Worm (Caenorhabditis elegans): Measurements from ENCODE around the gene sur-7.

sur-7 gene

DNA sequence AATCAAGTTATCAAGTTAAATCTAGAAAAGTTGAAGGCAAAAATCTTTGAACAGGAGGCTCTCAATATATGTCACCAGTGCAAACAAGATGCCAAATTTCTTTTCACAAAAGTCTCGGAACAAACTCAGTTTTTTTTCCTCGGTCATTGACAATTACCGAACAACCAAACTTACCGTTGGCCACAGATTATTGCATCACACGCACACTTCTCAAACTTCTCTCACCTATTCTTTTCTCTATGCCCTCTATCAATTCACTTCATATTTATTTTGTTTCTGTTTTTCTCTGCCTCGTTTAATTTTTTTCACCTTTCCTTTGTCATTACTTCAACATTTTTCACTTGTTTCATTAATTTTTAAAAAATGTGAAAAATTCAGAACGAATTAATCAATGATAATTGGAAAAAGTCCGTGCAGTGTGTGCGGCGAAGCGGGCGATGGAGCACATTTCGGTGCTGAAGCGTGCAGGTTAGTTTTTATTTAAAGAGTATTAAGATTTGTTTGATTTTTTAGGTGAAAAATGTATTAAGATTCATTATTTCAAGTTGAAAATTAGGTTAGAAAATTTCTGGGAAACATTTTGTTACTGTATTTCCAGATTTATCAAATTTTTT lies 21.7 kb upstream of the sur-7 start, which contains the start of gene nhr-28:
nhr-28 (plus strand) TSS at position 379 of the 614 bp plus-strand sequence.
- no peak for TF ChIP-seq unc-62 (GFP tag; optimal IDR thresholded peaks at IDR 0.05)

- TF ChIP-seq unc-62 (GFP tag; optimal IDR thresholded peaks at IDR 0.05), result no peak
Observed at ce11 chrX:16356341-16356740, 20.0 kb upstream of the sur-7 start.

DNA sequence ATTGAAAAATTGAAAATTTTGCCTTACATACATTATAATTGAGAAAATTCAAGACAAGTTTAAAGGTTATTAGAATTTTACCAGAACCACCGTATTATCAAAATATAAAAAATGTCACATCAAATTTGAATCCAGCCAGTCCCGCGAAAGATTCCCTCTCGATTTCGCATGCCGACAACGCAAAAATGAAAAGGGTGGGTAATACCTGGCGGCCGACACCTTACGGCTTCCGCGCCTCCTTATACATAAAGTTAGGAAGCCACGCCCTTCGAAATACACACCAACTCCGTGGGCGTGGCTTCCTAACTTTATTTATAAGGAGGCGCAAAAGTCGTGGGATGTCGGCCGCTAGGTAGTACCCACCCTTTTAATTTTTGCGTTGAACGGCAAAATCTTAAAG lies 18.9 kb upstream of the sur-7 start:
- no peak for TF ChIP-seq unc-62 (GFP tag; optimal IDR thresholded peaks at IDR 0.05)

ce11 chrX:16361001-16361400 lies 15.4 kb upstream of the sur-7 start:
- TF ChIP-seq unc-62 (GFP tag; optimal IDR thresholded peaks at IDR 0.05), result no peak

DNA sequence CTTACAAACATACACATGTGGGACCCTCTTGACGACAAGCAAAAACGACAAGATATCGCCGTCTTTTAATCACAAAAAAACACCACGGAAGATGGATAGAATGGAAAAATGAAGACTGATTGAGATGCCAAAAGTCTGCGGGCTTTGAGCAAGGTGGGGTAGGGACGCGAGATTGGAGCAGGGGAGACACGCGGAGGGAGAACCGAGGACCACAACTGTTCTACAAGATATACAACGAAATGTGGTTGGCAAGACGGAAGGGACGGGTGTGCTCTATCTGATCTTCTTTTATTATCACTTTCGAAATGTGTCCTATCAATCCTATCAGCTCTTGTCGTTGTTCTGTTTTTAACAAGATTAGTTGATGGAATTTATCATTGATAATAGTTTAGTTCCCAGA lies 12.8 kb upstream of the sur-7 start:
- no peak for TF ChIP-seq unc-62 (GFP tag; optimal IDR thresholded peaks at IDR 0.05)

- no peak for TF ChIP-seq unc-62 (GFP tag; optimal IDR thresholded peaks at IDR 0.05)
Observed at ce11 chrX:16366508-16366907, 9.9 kb upstream of the sur-7 start.

DNA sequence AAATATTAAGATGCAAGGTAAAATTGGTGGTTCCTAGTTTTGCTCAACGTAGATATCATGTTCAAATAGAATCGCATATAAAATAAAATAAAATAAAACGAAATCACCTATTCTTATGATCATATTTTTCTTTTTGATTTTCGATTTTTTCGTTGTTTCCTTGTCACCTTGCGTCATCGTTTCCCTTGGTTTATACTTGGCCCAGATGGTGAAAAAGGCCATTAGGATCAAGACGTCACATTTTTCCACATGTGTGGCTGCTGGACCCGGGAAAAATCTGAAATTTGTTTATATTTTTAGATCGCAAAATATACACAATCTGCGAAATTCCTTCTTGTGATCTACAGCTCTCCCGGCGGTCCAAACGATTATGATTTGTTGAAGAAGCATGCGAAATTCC lies 9.4 kb upstream of the sur-7 start, which contains the start of gene ace-1:
ace-1 (plus strand) TSS at position 301 of the 400 bp plus-strand sequence.
- no peak for TF ChIP-seq unc-62 (GFP tag; optimal IDR thresholded peaks at IDR 0.05)

- no peak for TF ChIP-seq unc-62 (GFP tag; optimal IDR thresholded peaks at IDR 0.05)
Observed at ce11 chrX:16368969-16369368, 7.4 kb upstream of the sur-7 start.

- no peak for TF ChIP-seq unc-62 (GFP tag; optimal IDR thresholded peaks at IDR 0.05)
Observed at ce11 chrX:16369454-16369853, 6.9 kb upstream of the sur-7 start.

DNA sequence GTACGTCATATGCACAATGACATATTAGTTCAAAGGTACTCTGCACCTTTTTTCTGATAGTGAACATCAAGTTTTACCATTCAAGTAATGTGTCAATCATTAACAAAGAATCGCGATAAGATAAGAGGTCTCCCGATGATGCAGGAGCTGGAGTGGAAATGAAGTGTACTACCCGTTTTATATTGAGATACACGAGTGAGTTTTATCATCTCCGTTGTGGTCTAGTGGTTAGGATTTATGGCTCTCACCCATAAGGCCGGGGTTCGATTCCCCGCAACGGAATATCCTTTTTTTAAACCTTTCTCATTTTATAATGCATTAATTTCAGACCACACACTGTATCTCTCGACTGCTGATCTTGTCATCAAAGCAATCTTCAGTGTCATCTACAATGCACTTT lies 1.5 kb downstream of the sur-7 start:
- TF ChIP-seq unc-62 (GFP tag; optimal IDR thresholded peaks at IDR 0.05), result no peak

ce11 chrX:16381115-16381514 lies 4.7 kb downstream of the sur-7 start:
- TF ChIP-seq unc-62 (GFP tag; optimal IDR thresholded peaks at IDR 0.05), result no peak

DNA sequence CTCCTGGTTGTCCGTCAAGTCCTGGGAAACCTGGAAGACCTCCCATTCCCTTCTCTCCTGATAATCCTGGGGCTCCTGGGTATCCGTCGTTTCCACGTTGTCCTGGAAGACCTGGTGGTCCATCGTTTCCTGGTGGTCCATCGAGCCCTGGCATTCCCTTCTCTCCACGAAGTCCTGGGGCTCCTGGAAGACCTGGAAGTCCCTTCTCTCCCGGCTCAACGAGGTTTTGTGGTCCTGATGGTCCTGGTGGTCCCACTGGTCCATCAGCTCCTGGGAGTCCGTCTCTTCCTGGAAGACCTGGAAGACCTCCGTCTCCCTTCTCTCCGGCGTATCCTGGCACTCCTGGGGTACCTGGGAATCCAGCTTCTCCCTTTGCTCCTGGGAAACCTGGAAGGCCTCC lies 5.5 kb downstream of the sur-7 start:
- no peak for TF ChIP-seq unc-62 (GFP tag; optimal IDR thresholded peaks at IDR 0.05)

ce11 chrX:16383084-16383483 lies 6.7 kb downstream of the sur-7 start:
- TF ChIP-seq unc-62 (GFP tag; optimal IDR thresholded peaks at IDR 0.05), result no peak

DNA sequence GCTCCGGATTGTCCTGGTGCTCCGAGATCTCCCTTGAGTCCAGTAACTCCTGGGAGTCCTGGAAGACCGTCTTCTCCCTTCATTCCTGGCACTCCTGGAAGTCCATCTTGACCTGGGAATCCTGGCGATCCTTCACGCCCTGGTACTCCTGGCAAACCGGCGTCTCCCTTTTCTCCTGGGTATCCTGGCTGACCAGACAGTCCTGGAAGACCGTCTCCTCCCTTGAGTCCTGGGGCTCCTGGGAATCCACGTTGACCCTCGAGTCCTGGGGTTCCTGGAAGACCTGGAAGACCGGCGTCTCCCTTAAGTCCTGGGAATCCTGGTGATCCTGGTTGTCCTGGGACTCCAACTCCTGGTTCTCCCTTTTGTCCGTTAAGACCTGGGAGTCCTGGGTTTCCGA lies 7.6 kb downstream of the sur-7 start:
- no peak for TF ChIP-seq unc-62 (GFP tag; optimal IDR thresholded peaks at IDR 0.05)

ce11 chrX:16387206-16387605 lies 10.8 kb downstream of the sur-7 start:
- no peak for TF ChIP-seq unc-62 (GFP tag; optimal IDR thresholded peaks at IDR 0.05)

- no peak for TF ChIP-seq unc-62 (GFP tag; optimal IDR thresholded peaks at IDR 0.05)
Observed at ce11 chrX:16387690-16388361, 11.4 kb downstream of the sur-7 start.

- no peak for TF ChIP-seq unc-62 (GFP tag; optimal IDR thresholded peaks at IDR 0.05)
Observed at ce11 chrX:16388362-16388761, 12.0 kb downstream of the sur-7 start.

DNA sequence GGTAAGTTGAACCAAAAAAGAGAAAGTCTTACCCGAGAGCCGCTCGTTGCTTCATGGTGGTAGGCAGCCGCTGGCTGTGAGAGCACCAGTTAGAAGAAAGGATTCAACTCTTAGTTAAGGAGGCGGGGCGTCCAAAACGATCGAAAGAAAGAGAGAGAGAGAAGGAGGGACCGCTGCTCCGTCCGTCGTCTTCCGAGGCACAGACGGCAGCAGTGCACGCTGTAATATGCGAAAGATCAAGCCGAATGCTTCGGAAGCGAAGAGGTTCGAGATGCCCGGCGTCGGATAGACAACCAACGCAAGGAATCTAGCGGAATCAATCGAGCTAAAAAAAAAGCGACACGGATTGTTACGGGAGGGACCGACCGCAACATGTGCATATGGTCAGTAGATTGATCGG lies 12.9 kb downstream of the sur-7 start, which contains the start of gene let-2:
let-2 (minus strand) TSS at position 68 of the 400 bp plus-strand sequence.
- no peak for TF ChIP-seq unc-62 (GFP tag; optimal IDR thresholded peaks at IDR 0.05)
